Worm (Caenorhabditis elegans) whole organism, L2 larva: ENCODE measurements around the gene R08D7.5.

Source experiments
- C34F6.9 ChIP-seq: fragments of 150-350 bp; optimal IDR thresholded peaks from 2 replicates; lab custom pipeline; 2014; ENCODE audit warnings: missing biosample characterization, missing genetic modification characterization
- F13H6.1 ChIP-seq: sonication (generic microtip); optimal IDR thresholded peaks from 2 replicates; lab custom pipeline; 2016; ENCODE audit warnings: missing genetic modification characterization, missing compliant biosample characterization
- R02D3.7 ChIP-seq: fragments of 150-350 bp; optimal IDR thresholded peaks from 2 replicates; lab custom pipeline; 2014; ENCODE audit warnings: missing biosample characterization, missing genetic modification characterization
- Y55F3AM.14 ChIP-seq: fragments of 200-800 bp; sonication (Bioruptor generic); optimal IDR thresholded peaks from 2 replicates; lab custom pipeline; 2018; ENCODE audit warnings: mild to moderate bottlenecking, missing genetic modification characterization, missing compliant biosample characterization
- ZK546.5 ChIP-seq: sonication (generic microtip); optimal IDR thresholded peaks from 2 replicates; lab custom pipeline; 2017; ENCODE audit warnings: missing biosample characterization, missing genetic modification characterization
- aly-2 ChIP-seq: fragments of 150-350 bp; optimal IDR thresholded peaks from 2 replicates; lab custom pipeline; 2014; ENCODE audit warnings: missing biosample characterization, missing genetic modification characterization
- blmp-1 ChIP-seq: sonication (generic microtip); optimal IDR thresholded peaks from 2 replicates; lab custom pipeline; 2017; ENCODE audit warnings: missing genetic modification characterization, mild to moderate bottlenecking, missing compliant biosample characterization, antibody characterized with exemption, moderate library complexity; ENCODE audit not compliant: insufficient read depth
- ceh-82 ChIP-seq: fragments of 150-350 bp; optimal IDR thresholded peaks from 2 replicates; lab custom pipeline; 2014; ENCODE audit warnings: missing biosample characterization, missing genetic modification characterization
- crh-2 ChIP-seq: sonication (generic microtip); optimal IDR thresholded peaks from 2 replicates; lab custom pipeline; 2017; ENCODE audit warnings: missing biosample characterization, missing genetic modification characterization
- egl-27 ChIP-seq: sonication (generic microtip); optimal IDR thresholded peaks from 3 replicates; lab custom pipeline; 2017; ENCODE audit warnings: missing biosample characterization, missing genetic modification reagents, missing genetic modification characterization
- elt-1 ChIP-seq: fragments of 150-350 bp; optimal IDR thresholded peaks from 2 replicates; lab custom pipeline; 2014; ENCODE audit warnings: missing biosample characterization, missing genetic modification characterization
- elt-3 ChIP-seq: sonication (generic microtip); optimal IDR thresholded peaks from 2 replicates; lab custom pipeline; 2017; ENCODE audit warnings: missing biosample characterization, missing genetic modification characterization
- fos-1 ChIP-seq: fragments of 150-350 bp; optimal IDR thresholded peaks from 2 replicates; lab custom pipeline; 2014; ENCODE audit warnings: missing biosample characterization, missing genetic modification characterization
- gmeb-1 ChIP-seq: fragments of 150-350 bp; optimal IDR thresholded peaks from 2 replicates; lab custom pipeline; 2014; ENCODE audit warnings: missing biosample characterization, missing genetic modification characterization
- lin-11 ChIP-seq: fragments of 150-350 bp; sonication (generic microtip); optimal IDR thresholded peaks from 2 replicates; lab custom pipeline; 2014; ENCODE audit warnings: missing biosample characterization, missing genetic modification characterization, inconsistent platforms, mixed read lengths
- lin-13 ChIP-seq: fragments of 150-350 bp; optimal IDR thresholded peaks from 2 replicates; lab custom pipeline; 2014; ENCODE audit warnings: missing biosample characterization, missing genetic modification reagents, missing genetic modification characterization
- lin-39 ChIP-seq: fragments of 150-350 bp; optimal IDR thresholded peaks from 2 replicates; lab custom pipeline; 2014; ENCODE audit warnings: missing biosample characterization, missing genetic modification reagents, missing genetic modification characterization
- lsy-2 ChIP-seq, 2 experiments: fragments of 150-350 bp in 1 of 2; sonication (generic microtip) in 1 of 2; optimal IDR thresholded peaks; 2 replicates each; lab custom pipeline; 2014 to 2017; ENCODE audit warnings: missing biosample characterization in 2 of 2, missing genetic modification characterization in 2 of 2
- mab-5 ChIP-seq: fragments of 150-350 bp; optimal IDR thresholded peaks from 2 replicates; lab custom pipeline; 2014; ENCODE audit warnings: missing biosample characterization, missing genetic modification characterization
- mdl-1 ChIP-seq, 2 experiments: fragments of 150-350 bp in 1 of 2; sonication (generic microtip) in 1 of 2; optimal IDR thresholded peaks; 2 replicates each; lab custom pipeline; 2017; ENCODE audit warnings: missing biosample characterization in 2 of 2, missing genetic modification characterization in 2 of 2
- nhr-10 ChIP-seq: sonication (generic microtip); optimal IDR thresholded peaks from 2 replicates; lab custom pipeline; 2017; ENCODE audit warnings: missing biosample characterization, missing genetic modification characterization
- nhr-11 ChIP-seq: fragments of 150-350 bp; optimal IDR thresholded peaks from 2 replicates; lab custom pipeline; 2014; ENCODE audit warnings: missing biosample characterization, missing genetic modification characterization
- nhr-12 ChIP-seq: fragments of 150-350 bp; optimal IDR thresholded peaks from 2 replicates; lab custom pipeline; 2014; ENCODE audit warnings: missing biosample characterization, missing genetic modification characterization
- nhr-129 ChIP-seq: fragments of 150-350 bp; optimal IDR thresholded peaks from 2 replicates; lab custom pipeline; 2014; ENCODE audit warnings: missing biosample characterization, missing genetic modification characterization
- nhr-21 ChIP-seq: fragments of 150-350 bp; optimal IDR thresholded peaks from 2 replicates; lab custom pipeline; 2014; ENCODE audit warnings: missing biosample characterization, missing genetic modification characterization
- nhr-237 ChIP-seq: fragments of 150-350 bp; optimal IDR thresholded peaks from 2 replicates; lab custom pipeline; 2014; ENCODE audit warnings: missing biosample characterization, missing genetic modification characterization
- nhr-25 ChIP-seq: fragments of 150-350 bp; sonication (generic microtip); optimal IDR thresholded peaks from 3 replicates; lab custom pipeline; 2014; ENCODE audit warnings: missing biosample characterization, missing genetic modification characterization
- nhr-6 ChIP-seq: fragments of 150-350 bp; optimal IDR thresholded peaks from 2 replicates; lab custom pipeline; 2014; ENCODE audit warnings: missing biosample characterization, missing genetic modification characterization
- nhr-77 ChIP-seq: fragments of 150-350 bp; optimal IDR thresholded peaks from 2 replicates; lab custom pipeline; 2014; ENCODE audit warnings: missing biosample characterization, missing genetic modification characterization
- sem-4 ChIP-seq: fragments of 150-350 bp; optimal IDR thresholded peaks from 2 replicates; lab custom pipeline; 2014; ENCODE audit warnings: missing biosample characterization, missing genetic modification reagents, missing genetic modification characterization
- skn-1 ChIP-seq: sonication (generic microtip); optimal IDR thresholded peaks from 2 replicates; lab custom pipeline; 2017; ENCODE audit warnings: missing biosample characterization, missing genetic modification characterization
- sma-3 ChIP-seq: sonication (generic microtip); optimal IDR thresholded peaks from 2 replicates; lab custom pipeline; 2016; ENCODE audit warnings: missing genetic modification reagents, missing genetic modification characterization, missing compliant biosample characterization
- sma-9 ChIP-seq, 2 experiments: fragments of 150-350 bp in 1 of 2; sonication (generic microtip) in 1 of 2; optimal IDR thresholded peaks; 2 replicates each; lab custom pipeline; 2014 to 2016; ENCODE audit warnings: missing genetic modification characterization in 2 of 2, mild to moderate bottlenecking in 1 of 2, missing biosample characterization in 1 of 2, missing compliant biosample characterization in 1 of 2, missing genetic modification reagents in 1 of 2, moderate library complexity in 1 of 2
- snpc-4 ChIP-seq: fragments of 150-350 bp; optimal IDR thresholded peaks from 2 replicates; lab custom pipeline; 2014; ENCODE audit warnings: missing biosample characterization, missing genetic modification characterization
- unc-55 ChIP-seq: fragments of 150-350 bp; sonication (generic microtip); optimal IDR thresholded peaks from 3 replicates; lab custom pipeline; 2014; ENCODE audit warnings: missing biosample characterization, missing genetic modification reagents, missing genetic modification characterization
- unc-62 ChIP-seq: fragments of 150-350 bp; optimal IDR thresholded peaks from 2 replicates; lab custom pipeline; 2014; ENCODE audit warnings: missing biosample characterization, missing genetic modification reagents, missing genetic modification characterization
- zag-1 ChIP-seq: fragments of 150-350 bp; optimal IDR thresholded peaks from 2 replicates; lab custom pipeline; 2014; ENCODE audit warnings: missing biosample characterization, missing genetic modification characterization
- ztf-1 ChIP-seq: fragments of 200-800 bp; sonication (Bioruptor generic); conservative IDR thresholded peaks from 2 replicates; pipeline ENCODE4 v1.3.6; 2022; ENCODE audit warnings: missing genetic modification characterization, missing compliant biosample characterization
- ztf-4 ChIP-seq: fragments of 150-350 bp; optimal IDR thresholded peaks from 2 replicates; lab custom pipeline; 2014; ENCODE audit warnings: missing biosample characterization, missing genetic modification characterization

Gene R08D7.5

ce11 chrIII:8973826-8974225 is at the start of gene R08D7.5:
TSS of gene R08D7.5 (plus strand) at chrIII:8974126.
- TF ChIP-seq unc-55 (GFP tag; lab: Kevin White, UChicago) (no peak), nhr-25 (tag; lab: Kevin White, UChicago) (no peak), snpc-4 (tag; lab: Kevin White, UChicago) (no peak), skn-1 (tag; lab: Kevin White, UChicago) (no peak), ZK546.5 (tag; lab: Kevin White, UChicago) (no peak), lin-11 (tag; lab: Kevin White, UChicago) (no peak), aly-2 (tag; lab: Kevin White, UChicago) (no peak), sma-3 (GFP tag; lab: Kevin White, UChicago) (no peak), egl-27 (tag; lab: Kevin White, UChicago) (no peak)

ce11 chrIII:8925539-8925938 is 48.4 kb upstream of the R08D7.5 start:
- TF ChIP-seq fos-1 (tag; lab: Kevin White, UChicago) (peak; percentile 16), gmeb-1 (no peak), sma-9 (GFP tag; optimal IDR thresholded peaks at IDR 0.05; lab: Kevin White, UChicago) (peak; percentile 58), sma-9 (tag; optimal IDR thresholded peaks at IDR 0.05; lab: Kevin White, UChicago) (no peak)

- TF ChIP-seq sma-3 (GFP tag; lab: Kevin White, UChicago) (peak; percentile 28), skn-1 (tag; lab: Kevin White, UChicago) (no peak), crh-2 (tag; lab: Kevin White, UChicago) (peak; percentile 31), ztf-1 (no peak), gmeb-1 (peak; percentile 1), C34F6.9 (tag; lab: Kevin White, UChicago) (peak; percentile 6), nhr-21 (tag; lab: Kevin White, UChicago) (no peak), blmp-1 (peak; percentile 88), sem-4 (tag; lab: Kevin White, UChicago) (peak; percentile 12), fos-1 (tag; lab: Kevin White, UChicago) (peak; percentile 19)
Observed at ce11 chrIII:8926512-8926911, 47.4 kb upstream of the R08D7.5 start.

- TF ChIP-seq nhr-237 (no peak), sma-3 (GFP tag; lab: Kevin White, UChicago) (no peak), nhr-77 (tag; lab: Kevin White, UChicago) (no peak), sem-4 (tag; lab: Kevin White, UChicago) (no peak), gmeb-1 (no peak), C34F6.9 (tag; lab: Kevin White, UChicago) (no peak), nhr-10 (tag; lab: Kevin White, UChicago) (no peak), lin-13 (no peak), Y55F3AM.14 (GFP tag; lab: Kevin White, UChicago) (no peak), lsy-2 (tag; optimal IDR thresholded peaks at IDR 0.05; lab: Kevin White, UChicago) (no peak), fos-1 (tag; lab: Kevin White, UChicago) (no peak), unc-62 (GFP tag; lab: Kevin White, UChicago) (no peak), nhr-25 (tag; lab: Kevin White, UChicago) (no peak), snpc-4 (tag; lab: Kevin White, UChicago) (no peak), nhr-11 (tag; lab: Kevin White, UChicago) (no peak)
Observed at ce11 chrIII:8929723-8930122, 44.2 kb upstream of the R08D7.5 start, which contains the start of gene arrd-15. TSS of gene arrd-15 (plus strand) at chrIII:8930023.

ce11 chrIII:8933696-8934095 is 40.2 kb upstream of the R08D7.5 start:
- TF ChIP-seq C34F6.9 (tag; lab: Kevin White, UChicago) (peak; percentile 32), lsy-2 (tag; optimal IDR thresholded peaks at IDR 0.05; lab: Kevin White, UChicago) (peak in 1 of 2 experiments; percentile 14), sma-9 (GFP tag; optimal IDR thresholded peaks at IDR 0.05; lab: Kevin White, UChicago) (no peak), sma-9 (tag; optimal IDR thresholded peaks at IDR 0.05; lab: Kevin White, UChicago) (no peak)

- TF ChIP-seq crh-2 (tag; lab: Kevin White, UChicago) (no peak), nhr-6 (no peak), ztf-4 (tag; lab: Kevin White, UChicago) (no peak), fos-1 (tag; lab: Kevin White, UChicago) (no peak), zag-1 (tag; lab: Kevin White, UChicago) (no peak), sma-3 (GFP tag; lab: Kevin White, UChicago) (no peak), mab-5 (tag; lab: Kevin White, UChicago) (no peak), lsy-2 (tag; optimal IDR thresholded peaks at IDR 0.05; lab: Kevin White, UChicago) (no peak), nhr-129 (tag; lab: Kevin White, UChicago) (no peak), R02D3.7 (no peak), lin-39 (no peak), ceh-82 (no peak), sma-9 (GFP tag; optimal IDR thresholded peaks at IDR 0.05; lab: Kevin White, UChicago) (no peak), sma-9 (tag; optimal IDR thresholded peaks at IDR 0.05; lab: Kevin White, UChicago) (no peak), elt-3 (tag; lab: Kevin White, UChicago) (no peak), F13H6.1 (tag; lab: Kevin White, UChicago) (no peak), elt-1 (tag; lab: Kevin White, UChicago) (no peak), Y55F3AM.14 (GFP tag; lab: Kevin White, UChicago) (no peak), nhr-12 (tag; lab: Kevin White, UChicago) (no peak), ZK546.5 (tag; lab: Kevin White, UChicago) (no peak), mdl-1 (tag; optimal IDR thresholded peaks at IDR 0.05; lab: Kevin White, UChicago) (no peak)
- TF ChIP-seq, all 48 proteins: peak for 0
Observed at ce11 chrIII:8934378-8934777, 39.5 kb upstream of the R08D7.5 start.
